Worm (Caenorhabditis elegans) whole organism, late embryonic: ENCODE measurements around the gene R11E3.19.

Experiments
- C08G9.2 ChIP-seq: sonication (generic microtip); optimal IDR thresholded peaks from 2 replicates; lab custom pipeline; 2016; ENCODE audit warnings: mild to moderate bottlenecking, missing genetic modification characterization, moderate library complexity, missing compliant biosample characterization
- K09A11.1 ChIP-seq: sonication (generic microtip); optimal IDR thresholded peaks from 2 replicates; lab custom pipeline; 2017; ENCODE audit warnings: antibody characterized with exemption, mild to moderate bottlenecking, missing genetic modification characterization, missing compliant biosample characterization; ENCODE audit not compliant: insufficient read depth
- Y22D7AL.16 ChIP-seq: sonication (generic microtip); optimal IDR thresholded peaks from 2 replicates; lab custom pipeline; 2016; ENCODE audit warnings: missing genetic modification characterization, missing compliant biosample characterization
- ahr-1 ChIP-seq: sonication (generic microtip); optimal IDR thresholded peaks from 2 replicates; lab custom pipeline; 2016; ENCODE audit warnings: missing genetic modification characterization, missing compliant biosample characterization
- ama-1 ChIP-seq: fragments of 150-350 bp; optimal IDR thresholded peaks from 2 replicates; lab custom pipeline; 2014
- ceh-18 ChIP-seq: sonication (generic microtip); optimal IDR thresholded peaks from 2 replicates; lab custom pipeline; 2016; ENCODE audit warnings: missing genetic modification characterization, missing compliant biosample characterization
- ceh-19 ChIP-seq: fragments of 200-800 bp; sonication (Bioruptor generic); optimal IDR thresholded peaks from 2 replicates; lab custom pipeline; 2018; ENCODE audit warnings: mild to moderate bottlenecking, missing genetic modification characterization, missing compliant biosample characterization
- ceh-22 ChIP-seq: sonication (generic microtip); optimal IDR thresholded peaks from 2 replicates; lab custom pipeline; 2017; ENCODE audit warnings: missing biosample characterization, missing genetic modification characterization
- ceh-24 ChIP-seq: sonication (generic microtip); optimal IDR thresholded peaks from 2 replicates; lab custom pipeline; 2016; ENCODE audit warnings: mild to moderate bottlenecking, missing genetic modification characterization, missing compliant biosample characterization
- ceh-31 ChIP-seq: sonication (generic microtip); optimal IDR thresholded peaks from 2 replicates; lab custom pipeline; 2016; ENCODE audit warnings: missing genetic modification characterization, missing compliant biosample characterization
- ceh-34 ChIP-seq: sonication (generic microtip); optimal IDR thresholded peaks from 2 replicates; lab custom pipeline; 2016; ENCODE audit warnings: mild to moderate bottlenecking, missing genetic modification characterization, missing compliant biosample characterization
- ceh-45 ChIP-seq: fragments of 200-800 bp; sonication (Bioruptor generic); IDR thresholded peaks from 2 replicates; pipeline ENCODE4 v1.3.6; 2022; ENCODE audit warnings: missing genetic modification reagents, missing genetic modification characterization, missing compliant biosample characterization
- ceh-48 ChIP-seq: sonication (generic microtip); optimal IDR thresholded peaks from 2 replicates; lab custom pipeline; 2016; ENCODE audit warnings: missing genetic modification characterization, inconsistent platforms, missing compliant biosample characterization
- ceh-6 ChIP-seq: fragments of 200-800 bp; sonication (Bioruptor generic); optimal IDR thresholded peaks from 2 replicates; lab custom pipeline; 2018; ENCODE audit warnings: mild to moderate bottlenecking, missing genetic modification characterization, missing compliant biosample characterization
- ceh-9 ChIP-seq: sonication (generic microtip); optimal IDR thresholded peaks from 2 replicates; lab custom pipeline; 2016; ENCODE audit warnings: mild to moderate bottlenecking, missing genetic modification characterization, inconsistent platforms, missing compliant biosample characterization
- dmd-4 ChIP-seq: sonication (generic microtip); optimal IDR thresholded peaks from 2 replicates; lab custom pipeline; 2016; ENCODE audit warnings: borderline replicate concordance, missing genetic modification characterization, missing compliant biosample characterization
- dve-1 ChIP-seq: sonication (generic microtip); optimal IDR thresholded peaks from 2 replicates; lab custom pipeline; 2017; ENCODE audit warnings: antibody characterized with exemption, mild to moderate bottlenecking, missing genetic modification characterization, missing compliant biosample characterization
- elt-2 ChIP-seq: sonication (generic microtip); optimal IDR thresholded peaks from 2 replicates; lab custom pipeline; 2016; ENCODE audit warnings: missing genetic modification reagents, missing genetic modification characterization, missing compliant biosample characterization
- ets-4 ChIP-seq: sonication (generic microtip); optimal IDR thresholded peaks from 2 replicates; lab custom pipeline; 2016; ENCODE audit warnings: missing genetic modification characterization, missing compliant biosample characterization
- fax-1 ChIP-seq: sonication (generic microtip); optimal IDR thresholded peaks from 2 replicates; lab custom pipeline; 2016; ENCODE audit warnings: missing genotype, missing genetic modification characterization, missing compliant biosample characterization
- fkh-6 ChIP-seq: sonication (generic microtip); optimal IDR thresholded peaks from 2 replicates; lab custom pipeline; 2016; ENCODE audit warnings: missing genetic modification characterization, missing compliant biosample characterization
- hlh-13 ChIP-seq: fragments of 200-800 bp; sonication (Bioruptor generic); optimal IDR thresholded peaks from 2 replicates; lab custom pipeline; 2018; ENCODE audit warnings: mild to moderate bottlenecking, missing genetic modification characterization, missing compliant biosample characterization
- hlh-15 ChIP-seq: sonication (generic microtip); optimal IDR thresholded peaks from 2 replicates; lab custom pipeline; 2016; ENCODE audit warnings: missing genetic modification characterization, missing compliant biosample characterization
- hlh-30 ChIP-seq: sonication (generic microtip); optimal IDR thresholded peaks from 2 replicates; lab custom pipeline; 2017; ENCODE audit warnings: antibody characterized with exemption, missing genetic modification characterization, missing compliant biosample characterization; ENCODE audit not compliant: insufficient read depth
- hlh-6 ChIP-seq: sonication (generic microtip); optimal IDR thresholded peaks from 2 replicates; lab custom pipeline; 2016; ENCODE audit warnings: missing genotype, missing genetic modification characterization, missing compliant biosample characterization
- lim-6 ChIP-seq: sonication (generic microtip); optimal IDR thresholded peaks from 2 replicates; lab custom pipeline; 2016; ENCODE audit warnings: missing genetic modification characterization, missing compliant biosample characterization
- lin-11 ChIP-seq: fragments of 200-800 bp; sonication (Bioruptor generic); optimal IDR thresholded peaks from 2 replicates; lab custom pipeline; 2018; ENCODE audit warnings: mild to moderate bottlenecking, missing genetic modification characterization, missing compliant biosample characterization
- madf-2 ChIP-seq: sonication (generic microtip); optimal IDR thresholded peaks from 2 replicates; lab custom pipeline; 2017; ENCODE audit warnings: missing genetic modification characterization, missing compliant biosample characterization
- nfya-1 ChIP-seq: sonication (generic microtip); optimal IDR thresholded peaks from 2 replicates; lab custom pipeline; 2017; ENCODE audit warnings: missing genetic modification characterization, mild to moderate bottlenecking, missing compliant biosample characterization, antibody characterized with exemption, moderate library complexity
- nhr-11 ChIP-seq: fragments of 150-350 bp; optimal IDR thresholded peaks from 2 replicates; lab custom pipeline; 2014; ENCODE audit warnings: missing biosample characterization, missing genetic modification characterization
- npax-4 ChIP-seq: sonication (generic microtip); optimal IDR thresholded peaks from 2 replicates; lab custom pipeline; 2016; ENCODE audit warnings: missing genetic modification characterization, missing compliant biosample characterization
- pag-3 ChIP-seq: sonication (generic microtip); optimal IDR thresholded peaks from 2 replicates; lab custom pipeline; 2016; ENCODE audit warnings: missing compliant biosample characterization, missing genetic modification characterization, borderline replicate concordance
- pax-1 ChIP-seq: fragments of 150-350 bp; optimal IDR thresholded peaks from 2 replicates; lab custom pipeline; 2014; ENCODE audit warnings: missing biosample characterization, missing genetic modification characterization
- pha-2 ChIP-seq: sonication (generic microtip); optimal IDR thresholded peaks from 2 replicates; lab custom pipeline; 2017; ENCODE audit warnings: mild to moderate bottlenecking, missing genetic modification characterization, missing compliant biosample characterization
- pha-4 ChIP-seq: fragments of 150-350 bp; optimal IDR thresholded peaks from 2 replicates; lab custom pipeline; 2018; ENCODE audit warnings: missing biosample characterization, missing genetic modification reagents, missing genetic modification characterization
- pros-1 ChIP-seq: fragments of 150-350 bp; optimal IDR thresholded peaks from 2 replicates; lab custom pipeline; 2014; ENCODE audit warnings: missing biosample characterization, missing genetic modification reagents, missing genetic modification characterization
- ref-2 ChIP-seq: sonication (generic microtip); optimal IDR thresholded peaks from 2 replicates; lab custom pipeline; 2016; ENCODE audit warnings: missing genetic modification characterization, missing compliant biosample characterization
- rnt-1 ChIP-seq: sonication (generic microtip); optimal IDR thresholded peaks from 2 replicates; lab custom pipeline; 2016; ENCODE audit warnings: missing genetic modification characterization, missing compliant biosample characterization
- sdc-2 ChIP-seq: sonication (generic microtip); optimal IDR thresholded peaks from 2 replicates; lab custom pipeline; 2016; ENCODE audit warnings: missing genotype, missing genetic modification characterization, missing compliant biosample characterization
- sox-4 ChIP-seq: sonication (generic microtip); optimal IDR thresholded peaks from 2 replicates; lab custom pipeline; 2017; ENCODE audit warnings: mild to moderate bottlenecking, missing genetic modification characterization, inconsistent platforms, missing compliant biosample characterization
- ttx-3 ChIP-seq: sonication (generic microtip); optimal IDR thresholded peaks from 2 replicates; lab custom pipeline; 2016; ENCODE audit warnings: missing genetic modification reagents, missing genetic modification characterization, missing compliant biosample characterization
- unc-3 ChIP-seq, 2 experiments: fragments of 200-800 bp in 1 of 2; sonication (Bioruptor generic) in 1 of 2; sonication (generic microtip) in 1 of 2; conservative IDR thresholded peaks in 1 of 2; optimal IDR thresholded peaks in 1 of 2; 2 replicates each; pipeline versions ENCODE4 v1.3.6 to Lab custom; 2016 to 2022; ENCODE audit warnings: missing compliant biosample characterization in 2 of 2, missing genetic modification characterization in 2 of 2, missing genetic modification reagents in 1 of 2
- unc-42 ChIP-seq: sonication (generic microtip); optimal IDR thresholded peaks from 2 replicates; lab custom pipeline; 2016; ENCODE audit warnings: missing genotype, missing genetic modification characterization, missing compliant biosample characterization
- unc-55 ChIP-seq: sonication (generic microtip); optimal IDR thresholded peaks from 2 replicates; lab custom pipeline; 2017; ENCODE audit warnings: missing biosample characterization, missing genetic modification reagents, missing genetic modification characterization
- unc-86 ChIP-seq: sonication (generic microtip); optimal IDR thresholded peaks from 2 replicates; lab custom pipeline; 2016; ENCODE audit warnings: missing genetic modification characterization, missing compliant biosample characterization
- zip-5 ChIP-seq: sonication (generic microtip); optimal IDR thresholded peaks from 2 replicates; lab custom pipeline; 2016; ENCODE audit warnings: missing genetic modification characterization, missing compliant biosample characterization
- ztf-16 ChIP-seq: sonication (generic microtip); optimal IDR thresholded peaks from 2 replicates; lab custom pipeline; 2017; ENCODE audit warnings: missing genetic modification characterization, missing compliant biosample characterization

Gene R11E3.19

ce11 chrIV:4807219-4807618, 31.3 kb upstream of the R11E3.19 start, which contains the start of gene H06H21.11:
TSS of gene H06H21.11 (minus strand) at chrIV:4807319.
- no peak for TF ChIP-seq nhr-11
- no peak for TF ChIP-seq ceh-18 (tag; lab: Kevin White, UChicago)

ce11 chrIV:4806486-4806885, 30.6 kb upstream of the R11E3.19 start, which contains the start of gene dpf-5:
TSS of gene dpf-5 (minus strand) at chrIV:4806586.
- no peak for TF ChIP-seq lim-6 (tag; lab: Kevin White, UChicago)
- TF ChIP-seq sox-4 (tag; lab: Kevin White, UChicago) = no peak
- TF ChIP-seq dve-1 = no peak
- TF ChIP-seq ceh-48 (tag; lab: Kevin White, UChicago) = no peak
- TF ChIP-seq ahr-1 (tag; lab: Kevin White, UChicago) = no peak
- TF ChIP-seq elt-2 (tag; lab: Kevin White, UChicago) = no peak
- TF ChIP-seq pros-1 (tag; lab: Kevin White, UChicago) = no peak
- TF ChIP-seq lin-11 (tag; lab: Kevin White, UChicago) = no peak
- no peak for TF ChIP-seq madf-2 (tag; lab: Kevin White, UChicago)
- TF ChIP-seq hlh-6 (tag; lab: Kevin White, UChicago) = no peak
- TF ChIP-seq rnt-1 (tag; lab: Kevin White, UChicago) = no peak
- no peak for TF ChIP-seq unc-86 (tag; lab: Kevin White, UChicago)
- TF ChIP-seq ceh-6 = no peak
- no peak for TF ChIP-seq pag-3 (tag; lab: Kevin White, UChicago)
- TF ChIP-seq pha-4 = no peak
- TF ChIP-seq dmd-4 = no peak
- no peak for TF ChIP-seq hlh-15 (tag; lab: Kevin White, UChicago)
- TF ChIP-seq K09A11.1 (tag; lab: Kevin White, UChicago) = no peak

- no peak for TF ChIP-seq C08G9.2
- no peak for TF ChIP-seq fax-1 (tag; lab: Kevin White, UChicago)
- no peak for TF ChIP-seq hlh-30 (tag; lab: Kevin White, UChicago)
- TF ChIP-seq unc-3 (GFP tag; conservative IDR thresholded peaks at IDR 0.05; lab: Robert Waterston, UW) = no peak
- no peak for TF ChIP-seq unc-3 (tag; optimal IDR thresholded peaks at IDR 0.05; lab: Kevin White, UChicago)
- no peak for TF ChIP-seq ets-4 (tag; lab: Kevin White, UChicago)
- TF ChIP-seq dve-1 = no peak
- no peak for TF ChIP-seq zip-5 (tag; lab: Kevin White, UChicago)
- no peak for TF ChIP-seq ahr-1 (tag; lab: Kevin White, UChicago)
- no peak for TF ChIP-seq ceh-31 (tag; lab: Kevin White, UChicago)
- no peak for TF ChIP-seq npax-4
- no peak for TF ChIP-seq ceh-45 (GFP tag; lab: Robert Waterston, UW)
- TF ChIP-seq ref-2 (tag; lab: Kevin White, UChicago) = no peak
- TF ChIP-seq hlh-6 (tag; lab: Kevin White, UChicago) = no peak
- no peak for TF ChIP-seq pros-1 (tag; lab: Kevin White, UChicago)
- TF ChIP-seq ttx-3 (tag; lab: Kevin White, UChicago) = no peak
- no peak for TF ChIP-seq unc-42 (tag; lab: Kevin White, UChicago)
- no peak for TF ChIP-seq Y22D7AL.16 (tag; lab: Kevin White, UChicago)
- no peak for TF ChIP-seq sdc-2 (tag; lab: Kevin White, UChicago)
- TF ChIP-seq ama-1 (lab: Kevin White, UChicago) = no peak
Observed at ce11 chrIV:4802494-4802893, 26.6 kb upstream of the R11E3.19 start, which contains the start of gene dpf-7. TSS of gene dpf-7 (minus strand) at chrIV:4802594.

- TF ChIP-seq madf-2 (tag; lab: Kevin White, UChicago) (no peak), ceh-19 (GFP tag; lab: Kevin White, UChicago) (no peak), ceh-48 (tag; lab: Kevin White, UChicago) (peak; percentile 93), pha-2 (no peak), nfya-1 (tag; lab: Kevin White, UChicago) (peak; percentile 45), pha-4 (no peak), hlh-13 (GFP tag; lab: Kevin White, UChicago) (no peak), ceh-34 (tag; lab: Kevin White, UChicago) (peak; percentile 9), nhr-11 (no peak), pax-1 (no peak), unc-86 (tag; lab: Kevin White, UChicago) (no peak), fkh-6 (no peak), ceh-6 (no peak), ttx-3 (tag; lab: Kevin White, UChicago) (no peak), ceh-9 (tag; lab: Kevin White, UChicago) (no peak), unc-55 (GFP tag; lab: Kevin White, UChicago) (no peak), ceh-22 (tag; lab: Kevin White, UChicago) (no peak), ztf-16 (tag; lab: Kevin White, UChicago) (no peak), ceh-24 (no peak), K09A11.1 (tag; lab: Kevin White, UChicago) (no peak)
Observed at ce11 chrIV:4799114-4799513, 23.2 kb upstream of the R11E3.19 start, which contains the start of gene eor-1. TSS of gene eor-1 (minus strand) at chrIV:4799178.
